Worm (Caenorhabditis elegans): ENCODE measurements around the gene Y66D12A.24.

DNA sequence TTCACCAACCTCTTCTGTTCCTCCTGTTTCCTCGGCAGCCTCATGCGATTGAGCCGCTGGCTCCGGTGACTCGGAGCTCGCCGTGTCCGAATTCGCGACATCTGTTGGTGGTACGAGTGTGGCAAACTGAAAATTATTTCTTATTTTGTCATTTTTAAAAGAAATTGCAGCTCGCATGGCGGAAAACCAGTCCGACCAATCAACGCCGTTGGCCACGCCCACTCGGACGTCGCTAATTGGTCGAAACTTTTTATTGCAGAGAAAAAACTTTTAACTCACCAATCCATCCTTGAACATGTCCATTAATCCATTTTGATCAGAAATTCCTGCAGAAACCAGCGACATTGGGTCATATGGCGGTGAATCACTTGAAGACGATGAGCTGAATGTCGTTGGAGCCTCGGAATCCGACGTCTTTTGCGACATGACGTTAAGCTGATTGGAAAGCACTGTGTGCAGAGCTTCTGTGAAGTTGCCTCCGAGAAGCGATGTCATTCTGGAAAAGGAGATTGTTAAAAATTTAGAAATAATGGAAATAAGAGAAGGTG is 26.3 kb upstream of the Y66D12A.24 start, which contains the start of gene bed-2:
- TF ChIP-seq W03F9.2 (tag; optimal IDR thresholded peaks at IDR 0.05) (no peak), him-1 (tag; optimal IDR thresholded peaks at IDR 0.05) (no peak)

Measured in whole organism, L4/young adult.